Fruit fly (Drosophila melanogaster) whole organism, pupa: ENCODE data around the gene GlcAT-S.

Source experiments
- CG10348 ChIP-seq: fragments of 200-800 bp; sonication (Bioruptor generic); IDR thresholded peaks from 2 replicates; pipeline ENCODE4 v1.3.6; 2022; ENCODE audit warnings: missing biosample characterization, missing genetic modification characterization
- CG12605 ChIP-seq: fragments of 200-800 bp; sonication (Bioruptor generic); IDR thresholded peaks from 2 replicates; pipeline ENCODE4 v1.3.6; 2022; ENCODE audit warnings: missing biosample characterization, missing genetic modification characterization
- CG13204 ChIP-seq: fragments of 200-800 bp; sonication (Bioruptor generic); optimal IDR thresholded peaks from 2 replicates; lab custom pipeline; 2018; ENCODE audit warnings: missing biosample characterization, mild to moderate bottlenecking, missing genetic modification characterization, moderate library complexity
- CG17806 ChIP-seq: fragments of 200-800 bp; sonication (Bioruptor generic); optimal IDR thresholded peaks from 2 replicates; lab custom pipeline; 2018; ENCODE audit warnings: missing biosample characterization, mild to moderate bottlenecking, missing genetic modification characterization, moderate library complexity
- CG8159 ChIP-seq: fragments of 200-800 bp; sonication (Bioruptor generic); optimal IDR thresholded peaks from 3 replicates; lab custom pipeline; 2018; ENCODE audit warnings: missing biosample characterization, mild to moderate bottlenecking, missing genetic modification characterization, moderate library complexity
- CG8301 ChIP-seq: fragments of 200-800 bp; sonication (Bioruptor generic); optimal IDR thresholded peaks from 2 replicates; lab custom pipeline; 2018; ENCODE audit warnings: missing biosample characterization, mild to moderate bottlenecking, missing genetic modification characterization
- EcR ChIP-seq: fragments of 200-800 bp; sonication (Bioruptor generic); optimal IDR thresholded peaks from 3 replicates; lab custom pipeline; 2019; ENCODE audit warnings: missing biosample characterization, missing genetic modification characterization, mild to moderate bottlenecking, moderate library complexity, missing genetic modification reagents
- Snoo ChIP-seq: fragments of 200-800 bp; sonication (Bioruptor generic); optimal IDR thresholded peaks from 3 replicates; lab custom pipeline; 2017; ENCODE audit warnings: missing biosample characterization, mild to moderate bottlenecking, missing genetic modification characterization, inconsistent platforms

dm6 chr2L:9609337-9609856 lies 6.9 kb upstream of the GlcAT-S start:
- TF ChIP-seq CG10348 (GFP tag; lab: Robert Waterston, UW) (no peak), CG17806 (tag; lab: Kevin White, UChicago) (no peak), CG8301 (no peak), CG8159 (no peak), Snoo (tag; lab: Kevin White, UChicago) (no peak), CG12605 (no peak), CG13204 (GFP tag; lab: Kevin White, UChicago) (no peak), EcR (GFP tag; lab: Kevin White, UChicago) (no peak)
